Worm (Caenorhabditis elegans): ENCODE results near the gene phyh-1.

- TF ChIP-seq ZK546.5 (tag; optimal IDR thresholded peaks at IDR 0.05): no peak
- TF ChIP-seq daf-12 (tag; optimal IDR thresholded peaks at IDR 0.05): no peak
- TF ChIP-seq ceh-9 (tag; optimal IDR thresholded peaks at IDR 0.05): no peak
- TF ChIP-seq nhr-28 (tag; optimal IDR thresholded peaks at IDR 0.05): no peak
Measured at ce11 chrIV:17265279-17265678, 6.1 kb upstream of the phyh-1 start, which contains the start of gene str-187.
